Worm (Caenorhabditis elegans) whole organism, late embryonic: ENCODE results near the gene R09F10.3.
"Not testable (repeated sequence)": the region's sequence is repeated elsewhere in the genome, so short reads cannot be mapped to it uniquely, and the experiment has no call there.

Experiments used
- C08G9.2 ChIP-seq: sonication (generic microtip); optimal IDR thresholded peaks from 2 replicates; lab custom pipeline; 2016; ENCODE audit warnings: mild to moderate bottlenecking, missing genetic modification characterization, moderate library complexity, missing compliant biosample characterization
- F13H6.1 ChIP-seq: sonication (generic microtip); optimal IDR thresholded peaks from 2 replicates; lab custom pipeline; 2016; ENCODE audit warnings: missing genetic modification characterization, missing compliant biosample characterization
- K02D7.2 ChIP-seq: sonication (generic microtip); optimal IDR thresholded peaks from 2 replicates; lab custom pipeline; 2017; ENCODE audit warnings: mild to moderate bottlenecking, missing genetic modification characterization, missing compliant biosample characterization
- K09A11.1 ChIP-seq: sonication (generic microtip); optimal IDR thresholded peaks from 2 replicates; lab custom pipeline; 2017; ENCODE audit warnings: antibody characterized with exemption, mild to moderate bottlenecking, missing genetic modification characterization, missing compliant biosample characterization; ENCODE audit not compliant: insufficient read depth
- Y22D7AL.16 ChIP-seq: sonication (generic microtip); optimal IDR thresholded peaks from 2 replicates; lab custom pipeline; 2016; ENCODE audit warnings: missing genetic modification characterization, missing compliant biosample characterization
- ahr-1 ChIP-seq: sonication (generic microtip); optimal IDR thresholded peaks from 2 replicates; lab custom pipeline; 2016; ENCODE audit warnings: missing genetic modification characterization, missing compliant biosample characterization
- ama-1 ChIP-seq: fragments of 150-350 bp; optimal IDR thresholded peaks from 2 replicates; lab custom pipeline; 2014
- ceh-19 ChIP-seq: fragments of 200-800 bp; sonication (Bioruptor generic); optimal IDR thresholded peaks from 2 replicates; lab custom pipeline; 2018; ENCODE audit warnings: mild to moderate bottlenecking, missing genetic modification characterization, missing compliant biosample characterization
- ceh-2 ChIP-seq: sonication (generic microtip); optimal IDR thresholded peaks from 2 replicates; lab custom pipeline; 2016; ENCODE audit warnings: missing genotype, missing genetic modification characterization, missing compliant biosample characterization
- ceh-22 ChIP-seq: sonication (generic microtip); optimal IDR thresholded peaks from 2 replicates; lab custom pipeline; 2017; ENCODE audit warnings: missing biosample characterization, missing genetic modification characterization
- ceh-24 ChIP-seq: sonication (generic microtip); optimal IDR thresholded peaks from 2 replicates; lab custom pipeline; 2016; ENCODE audit warnings: mild to moderate bottlenecking, missing genetic modification characterization, missing compliant biosample characterization
- ceh-30 ChIP-seq: fragments of 150-350 bp; optimal IDR thresholded peaks from 2 replicates; lab custom pipeline; 2014; ENCODE audit warnings: missing biosample characterization, missing genetic modification characterization
- ceh-31 ChIP-seq: sonication (generic microtip); optimal IDR thresholded peaks from 2 replicates; lab custom pipeline; 2016; ENCODE audit warnings: missing genetic modification characterization, missing compliant biosample characterization
- ceh-34 ChIP-seq: sonication (generic microtip); optimal IDR thresholded peaks from 2 replicates; lab custom pipeline; 2016; ENCODE audit warnings: mild to moderate bottlenecking, missing genetic modification characterization, missing compliant biosample characterization
- ceh-45 ChIP-seq: fragments of 200-800 bp; sonication (Bioruptor generic); IDR thresholded peaks from 2 replicates; pipeline ENCODE4 v1.3.6; 2022; ENCODE audit warnings: missing genetic modification reagents, missing genetic modification characterization, missing compliant biosample characterization
- ceh-6 ChIP-seq: fragments of 200-800 bp; sonication (Bioruptor generic); optimal IDR thresholded peaks from 2 replicates; lab custom pipeline; 2018; ENCODE audit warnings: mild to moderate bottlenecking, missing genetic modification characterization, missing compliant biosample characterization
- che-1 ChIP-seq: sonication (generic microtip); optimal IDR thresholded peaks from 2 replicates; lab custom pipeline; 2016; ENCODE audit warnings: mild to moderate bottlenecking, missing genetic modification characterization, missing compliant biosample characterization
- dmd-4 ChIP-seq: sonication (generic microtip); optimal IDR thresholded peaks from 2 replicates; lab custom pipeline; 2016; ENCODE audit warnings: borderline replicate concordance, missing genetic modification characterization, missing compliant biosample characterization
- dve-1 ChIP-seq: sonication (generic microtip); optimal IDR thresholded peaks from 2 replicates; lab custom pipeline; 2017; ENCODE audit warnings: antibody characterized with exemption, mild to moderate bottlenecking, missing genetic modification characterization, missing compliant biosample characterization
- elt-2 ChIP-seq: sonication (generic microtip); optimal IDR thresholded peaks from 2 replicates; lab custom pipeline; 2016; ENCODE audit warnings: missing genetic modification reagents, missing genetic modification characterization, missing compliant biosample characterization
- ets-4 ChIP-seq: sonication (generic microtip); optimal IDR thresholded peaks from 2 replicates; lab custom pipeline; 2016; ENCODE audit warnings: missing genetic modification characterization, missing compliant biosample characterization
- fax-1 ChIP-seq: sonication (generic microtip); optimal IDR thresholded peaks from 2 replicates; lab custom pipeline; 2016; ENCODE audit warnings: missing genotype, missing genetic modification characterization, missing compliant biosample characterization
- fkh-10 ChIP-seq: fragments of 150-350 bp; optimal IDR thresholded peaks from 2 replicates; lab custom pipeline; 2014; ENCODE audit warnings: missing biosample characterization, missing genetic modification reagents, missing genetic modification characterization
- fkh-6 ChIP-seq: sonication (generic microtip); optimal IDR thresholded peaks from 2 replicates; lab custom pipeline; 2016; ENCODE audit warnings: missing genetic modification characterization, missing compliant biosample characterization
- hlh-15 ChIP-seq: sonication (generic microtip); optimal IDR thresholded peaks from 2 replicates; lab custom pipeline; 2016; ENCODE audit warnings: missing genetic modification characterization, missing compliant biosample characterization
- hlh-30 ChIP-seq: sonication (generic microtip); optimal IDR thresholded peaks from 2 replicates; lab custom pipeline; 2017; ENCODE audit warnings: antibody characterized with exemption, missing genetic modification characterization, missing compliant biosample characterization; ENCODE audit not compliant: insufficient read depth
- hlh-6 ChIP-seq: sonication (generic microtip); optimal IDR thresholded peaks from 2 replicates; lab custom pipeline; 2016; ENCODE audit warnings: missing genotype, missing genetic modification characterization, missing compliant biosample characterization
- lim-6 ChIP-seq: sonication (generic microtip); optimal IDR thresholded peaks from 2 replicates; lab custom pipeline; 2016; ENCODE audit warnings: missing genetic modification characterization, missing compliant biosample characterization
- nhr-11 ChIP-seq: fragments of 150-350 bp; optimal IDR thresholded peaks from 2 replicates; lab custom pipeline; 2014; ENCODE audit warnings: missing biosample characterization, missing genetic modification characterization
- nhr-232 ChIP-seq: sonication (generic microtip); optimal IDR thresholded peaks from 2 replicates; lab custom pipeline; 2016; ENCODE audit warnings: missing genetic modification characterization, missing compliant biosample characterization
- npax-4 ChIP-seq: sonication (generic microtip); optimal IDR thresholded peaks from 2 replicates; lab custom pipeline; 2016; ENCODE audit warnings: missing genetic modification characterization, missing compliant biosample characterization
- pat-9 ChIP-seq: fragments of 200-800 bp; sonication (Bioruptor generic); optimal IDR thresholded peaks from 2 replicates; lab custom pipeline; 2018; ENCODE audit warnings: mild to moderate bottlenecking, missing genetic modification characterization, moderate library complexity, missing compliant biosample characterization
- pax-1 ChIP-seq: fragments of 150-350 bp; optimal IDR thresholded peaks from 2 replicates; lab custom pipeline; 2014; ENCODE audit warnings: missing biosample characterization, missing genetic modification characterization
- pha-2 ChIP-seq: sonication (generic microtip); optimal IDR thresholded peaks from 2 replicates; lab custom pipeline; 2017; ENCODE audit warnings: mild to moderate bottlenecking, missing genetic modification characterization, missing compliant biosample characterization
- pros-1 ChIP-seq: fragments of 150-350 bp; optimal IDR thresholded peaks from 2 replicates; lab custom pipeline; 2014; ENCODE audit warnings: missing biosample characterization, missing genetic modification reagents, missing genetic modification characterization
- ref-2 ChIP-seq: sonication (generic microtip); optimal IDR thresholded peaks from 2 replicates; lab custom pipeline; 2016; ENCODE audit warnings: missing genetic modification characterization, missing compliant biosample characterization
- rnt-1 ChIP-seq: sonication (generic microtip); optimal IDR thresholded peaks from 2 replicates; lab custom pipeline; 2016; ENCODE audit warnings: missing genetic modification characterization, missing compliant biosample characterization
- sox-2 ChIP-seq: fragments of 200-800 bp; sonication (Bioruptor generic); IDR thresholded peaks from 2 replicates; pipeline ENCODE4 v1.3.6; 2022; ENCODE audit warnings: missing genetic modification reagents, missing genetic modification characterization, missing compliant biosample characterization
- sox-4 ChIP-seq: sonication (generic microtip); optimal IDR thresholded peaks from 2 replicates; lab custom pipeline; 2017; ENCODE audit warnings: mild to moderate bottlenecking, missing genetic modification characterization, inconsistent platforms, missing compliant biosample characterization
- syd-9 ChIP-seq: sonication (generic microtip); optimal IDR thresholded peaks from 2 replicates; lab custom pipeline; 2016; ENCODE audit warnings: mild to moderate bottlenecking, missing genetic modification characterization, moderate library complexity, missing compliant biosample characterization
- ttx-3 ChIP-seq: sonication (generic microtip); optimal IDR thresholded peaks from 2 replicates; lab custom pipeline; 2016; ENCODE audit warnings: missing genetic modification reagents, missing genetic modification characterization, missing compliant biosample characterization
- unc-3 ChIP-seq, 2 experiments: fragments of 200-800 bp in 1 of 2; sonication (Bioruptor generic) in 1 of 2; sonication (generic microtip) in 1 of 2; conservative IDR thresholded peaks in 1 of 2; optimal IDR thresholded peaks in 1 of 2; 2 replicates each; pipeline versions ENCODE4 v1.3.6 to Lab custom; 2016 to 2022; ENCODE audit warnings: missing compliant biosample characterization in 2 of 2, missing genetic modification characterization in 2 of 2, missing genetic modification reagents in 1 of 2
- unc-42 ChIP-seq: sonication (generic microtip); optimal IDR thresholded peaks from 2 replicates; lab custom pipeline; 2016; ENCODE audit warnings: missing genotype, missing genetic modification characterization, missing compliant biosample characterization
- unc-86 ChIP-seq: sonication (generic microtip); optimal IDR thresholded peaks from 2 replicates; lab custom pipeline; 2016; ENCODE audit warnings: missing genetic modification characterization, missing compliant biosample characterization
- zip-5 ChIP-seq: sonication (generic microtip); optimal IDR thresholded peaks from 2 replicates; lab custom pipeline; 2016; ENCODE audit warnings: missing genetic modification characterization, missing compliant biosample characterization
- ztf-16 ChIP-seq: sonication (generic microtip); optimal IDR thresholded peaks from 2 replicates; lab custom pipeline; 2017; ENCODE audit warnings: missing genetic modification characterization, missing compliant biosample characterization

The R09F10.3 gene

ce11 chrX:8321811-8322210 lies 27.4 kb downstream of the R09F10.3 start, which contains the start of gene abu-9:
TSS of gene abu-9 (plus strand) at chrX:8322111.
- not testable (repeated sequence) for TF ChIP-seq C08G9.2; dmd-4; lim-6 (tag; lab: Kevin White, UChicago)

- TF ChIP-seq npax-4 (tag; lab: Kevin White, UChicago) (no peak), elt-2 (tag; lab: Kevin White, UChicago) (peak; percentile 77)
Observed at ce11 chrX:8323371-8323770, 28.9 kb downstream of the R09F10.3 start, which contains the start of gene R09F10.1. TSS of gene R09F10.1 (plus strand) at chrX:8323592.

ce11 chrX:8326394-8326793 lies 32.0 kb downstream of the R09F10.3 start, which contains the start of gene R09F10.8:
TSS of gene R09F10.8 (minus strand) at chrX:8326451.
- no peak for TF ChIP-seq ceh-6
- no peak for TF ChIP-seq ceh-30 (tag; lab: Kevin White, UChicago)
- TF ChIP-seq ceh-45 (GFP tag; lab: Robert Waterston, UW): no peak
- no peak for TF ChIP-seq hlh-6 (tag; lab: Kevin White, UChicago)
- TF ChIP-seq ceh-34 (tag; lab: Kevin White, UChicago): no peak
- no peak for TF ChIP-seq dmd-4
- no peak for TF ChIP-seq K09A11.1 (tag; lab: Kevin White, UChicago)
- no peak for TF ChIP-seq zip-5 (tag; lab: Kevin White, UChicago)
- no peak for TF ChIP-seq pax-1 (tag; lab: Kevin White, UChicago)
- TF ChIP-seq nhr-11 (tag; lab: Kevin White, UChicago): no peak
- no peak for TF ChIP-seq ceh-24
- TF ChIP-seq pros-1 (tag; lab: Kevin White, UChicago): no peak
- no peak for TF ChIP-seq pha-2
- TF ChIP-seq ceh-2 (tag; lab: Kevin White, UChicago): no peak
- TF ChIP-seq ama-1 (lab: Kevin White, UChicago): no peak
- no peak for TF ChIP-seq npax-4 (tag; lab: Kevin White, UChicago)
- TF ChIP-seq unc-42 (tag; lab: Kevin White, UChicago): no peak
- TF ChIP-seq ttx-3 (tag; lab: Kevin White, UChicago): no peak

ce11 chrX:8327800-8328199 lies 33.4 kb downstream of the R09F10.3 start, which contains the start of gene F55E10.4:
TSS of gene F55E10.4 (minus strand) at chrX:8327900.
- TF ChIP-seq hlh-6 (tag; lab: Kevin White, UChicago): no peak
- no peak for TF ChIP-seq ets-4 (tag; lab: Kevin White, UChicago)
- no peak for TF ChIP-seq ceh-31 (tag; lab: Kevin White, UChicago)
- TF ChIP-seq ceh-22: no peak
- TF ChIP-seq elt-2 (tag; lab: Kevin White, UChicago): no peak
- no peak for TF ChIP-seq fkh-6 (tag; lab: Kevin White, UChicago)
- no peak for TF ChIP-seq hlh-15 (tag; lab: Kevin White, UChicago)
- TF ChIP-seq nhr-232 (tag; lab: Kevin White, UChicago): no peak
- no peak for TF ChIP-seq ceh-30 (tag; lab: Kevin White, UChicago)
- TF ChIP-seq ref-2: no peak
- TF ChIP-seq che-1 (tag; lab: Kevin White, UChicago): no peak
- TF ChIP-seq unc-86 (tag; lab: Kevin White, UChicago): no peak
- TF ChIP-seq fkh-10 (GFP tag; lab: Kevin White, UChicago): no peak
- TF ChIP-seq Y22D7AL.16 (tag; lab: Kevin White, UChicago): no peak
- TF ChIP-seq ceh-45 (GFP tag; lab: Robert Waterston, UW): no peak
- no peak for TF ChIP-seq syd-9 (tag; lab: Kevin White, UChicago)

- TF ChIP-seq elt-2 (tag; lab: Kevin White, UChicago): no peak
- TF ChIP-seq ahr-1: no peak
- no peak for TF ChIP-seq K02D7.2 (tag; lab: Kevin White, UChicago)
- TF ChIP-seq fkh-10 (GFP tag; lab: Kevin White, UChicago): no peak
- TF ChIP-seq ceh-19: no peak
- no peak for TF ChIP-seq dve-1 (tag; lab: Kevin White, UChicago)
- TF ChIP-seq sox-2: no peak
- TF ChIP-seq unc-3 (GFP tag; conservative IDR thresholded peaks at IDR 0.05; lab: Robert Waterston, UW): no peak
- no peak for TF ChIP-seq unc-3 (tag; optimal IDR thresholded peaks at IDR 0.05; lab: Kevin White, UChicago)
- no peak for TF ChIP-seq F13H6.1 (tag; lab: Kevin White, UChicago)
- TF ChIP-seq sox-4: no peak
- no peak for TF ChIP-seq ztf-16
- no peak for TF ChIP-seq pat-9
- no peak for TF ChIP-seq hlh-30
- TF ChIP-seq rnt-1 (tag; lab: Kevin White, UChicago): no peak
- no peak for TF ChIP-seq ref-2
- TF ChIP-seq ceh-31 (tag; lab: Kevin White, UChicago): no peak
- no peak for TF ChIP-seq fax-1 (tag; lab: Kevin White, UChicago)
Observed at ce11 chrX:8340393-8340792, 46.0 kb downstream of the R09F10.3 start, which contains the start of gene F55E10.2. TSS of gene F55E10.2 (plus strand) at chrX:8340693.
